Fruit fly (Drosophila melanogaster) whole organism, adult: ENCODE measurements around the gene wam.

Source experiments
- CG11617 ChIP-seq: fragments of 200-800 bp; sonication (Bioruptor generic); optimal IDR thresholded peaks from 2 replicates; lab custom pipeline; 2017; ENCODE audit warnings: mild to moderate bottlenecking, missing biosample characterization, missing genetic modification reagents, missing genetic modification characterization
- CG14711 ChIP-seq: fragments of 200-800 bp; sonication (Bioruptor generic); optimal IDR thresholded peaks from 2 replicates; lab custom pipeline; 2018; ENCODE audit warnings: missing biosample characterization, mild to moderate bottlenecking, missing genetic modification characterization, moderate library complexity
- CG5204 ChIP-seq: fragments of 200-800 bp; sonication (Bioruptor generic); optimal IDR thresholded peaks from 2 replicates; lab custom pipeline; 2016; ENCODE audit warnings: missing biosample characterization, missing genetic modification characterization
- CG7045 ChIP-seq: fragments of 200-800 bp; sonication (Bioruptor generic); optimal IDR thresholded peaks from 2 replicates; lab custom pipeline; 2017; ENCODE audit warnings: missing biosample characterization, mild to moderate bottlenecking, missing genetic modification characterization
- Clk ChIP-seq: fragments of 200-800 bp; sonication (Bioruptor generic); optimal IDR thresholded peaks from 2 replicates; lab custom pipeline; 2017; ENCODE audit warnings: missing biosample characterization, missing genetic modification characterization
- Hr96 ChIP-seq: fragments of 200-800 bp; sonication (Bioruptor generic); optimal IDR thresholded peaks from 2 replicates; lab custom pipeline; 2016; ENCODE audit warnings: missing biosample characterization, missing genetic modification characterization
- bab1 ChIP-seq: fragments of 200-800 bp; sonication (Bioruptor generic); optimal IDR thresholded peaks from 3 replicates; lab custom pipeline; 2019; ENCODE audit warnings: missing biosample characterization, mild to moderate bottlenecking, missing genetic modification characterization, moderate library complexity
- kay ChIP-seq: fragments of 200-800 bp; sonication (Bioruptor generic); peaks from one replicate; lab custom pipeline; 2016; ENCODE audit warnings: missing biosample characterization, missing genetic modification characterization, borderline replicate concordance
- tj ChIP-seq: fragments of 200-800 bp; sonication (Bioruptor generic); optimal IDR thresholded peaks from 3 replicates; lab custom pipeline; 2017; ENCODE audit warnings: missing biosample characterization, mild to moderate bottlenecking, missing genetic modification characterization, moderate library complexity

- TF ChIP-seq CG7045 (GFP tag; lab: Kevin White, UChicago) (no peak), Clk (GFP tag; lab: Kevin White, UChicago) (no peak), bab1 (GFP tag; lab: Kevin White, UChicago) (no peak), CG14711 (tag; lab: Kevin White, UChicago) (no peak), CG11617 (GFP tag; lab: Kevin White, UChicago) (no peak), kay (GFP tag; lab: Kevin White, UChicago) (no peak), tj (no peak), CG5204 (GFP tag; lab: Kevin White, UChicago) (no peak), Hr96 (GFP tag; lab: Kevin White, UChicago) (no peak)
Observed at dm6 chr3R:23333334-23334035, 45.6 kb upstream of the wam start.
